Fruit fly (Drosophila melanogaster) whole organism, embryonic: ENCODE measurements around the gene CG11158.

Experiments
- Atf6 ChIP-seq: fragments of 200-800 bp; sonication (Bioruptor generic); IDR thresholded peaks from 2 replicates; pipeline ENCODE4 v1.3.6; 2022; ENCODE audit warnings: missing biosample characterization, missing genetic modification characterization
- BEAF-32 ChIP-seq: fragments of 200-800 bp; sonication (Bioruptor generic); optimal IDR thresholded peaks from 3 replicates; lab custom pipeline; 2017; ENCODE audit warnings: missing biosample characterization, missing genetic modification characterization, mild to moderate bottlenecking, moderate library complexity, missing genetic modification reagents
- Bgb ChIP-seq: fragments of 200-800 bp; sonication (Bioruptor generic); IDR thresholded peaks from 2 replicates; pipeline ENCODE4 v1.3.6; 2022; ENCODE audit warnings: missing biosample characterization, missing genetic modification characterization; ENCODE audit not compliant: partially characterized antibody
- CG10321 ChIP-seq: fragments of 200-800 bp; sonication (Bioruptor generic); IDR thresholded peaks from 2 replicates; pipeline ENCODE4 v1.3.6; 2022; ENCODE audit warnings: missing biosample characterization, missing genetic modification characterization
- CG10431 ChIP-seq: fragments of 200-800 bp; sonication (Bioruptor generic); optimal IDR thresholded peaks from 3 replicates; lab custom pipeline; 2018; ENCODE audit warnings: missing biosample characterization, mild to moderate bottlenecking, missing genetic modification characterization
- CG12744 ChIP-seq: fragments of 200-800 bp; sonication (Bioruptor generic); optimal IDR thresholded peaks from 2 replicates; lab custom pipeline; 2016; ENCODE audit warnings: missing biosample characterization, missing genetic modification characterization
- CG12942 ChIP-seq: fragments of 200-800 bp; sonication (Bioruptor generic); optimal IDR thresholded peaks from 3 replicates; lab custom pipeline; 2016; ENCODE audit warnings: missing biosample characterization, missing genetic modification characterization
- CG13775 ChIP-seq: fragments of 200-800 bp; sonication (Bioruptor generic); optimal IDR thresholded peaks from 3 replicates; lab custom pipeline; 2017; ENCODE audit warnings: missing biosample characterization, mild to moderate bottlenecking, missing genetic modification characterization
- CG1602 ChIP-seq: fragments of 200-800 bp; sonication (Bioruptor generic); optimal IDR thresholded peaks from 3 replicates; lab custom pipeline; 2016; ENCODE audit warnings: missing biosample characterization, missing genetic modification characterization
- CG2202 ChIP-seq: fragments of 200-800 bp; sonication (Bioruptor generic); optimal IDR thresholded peaks from 2 replicates; lab custom pipeline; 2018; ENCODE audit warnings: missing biosample characterization, mild to moderate bottlenecking, missing genetic modification characterization
- CG2678 ChIP-seq: fragments of 200-800 bp; sonication (Bioruptor generic); optimal IDR thresholded peaks from 3 replicates; lab custom pipeline; 2019; ENCODE audit warnings: missing biosample characterization, mild to moderate bottlenecking, missing genetic modification characterization, moderate library complexity
- CG3065 ChIP-seq: fragments of 200-800 bp; sonication (Bioruptor generic); optimal IDR thresholded peaks from 2 replicates; lab custom pipeline; 2016; ENCODE audit warnings: missing biosample characterization, missing genetic modification characterization
- CG34224 ChIP-seq: fragments of 200-800 bp; sonication (Bioruptor generic); IDR thresholded peaks from 3 replicates; pipeline ENCODE4 v1.3.6; 2022; ENCODE audit warnings: missing biosample characterization, missing genetic modification characterization; ENCODE audit not compliant: partially characterized antibody
- CG3995 ChIP-seq: fragments of 200-800 bp; sonication (Bioruptor generic); optimal IDR thresholded peaks from 3 replicates; lab custom pipeline; 2016; ENCODE audit warnings: missing biosample characterization, missing genetic modification characterization
- CG42726 ChIP-seq: fragments of 200-800 bp; sonication (Bioruptor generic); IDR thresholded peaks from 2 replicates; pipeline ENCODE4 v1.3.6; 2022; ENCODE audit warnings: missing biosample characterization, missing genetic modification characterization; ENCODE audit not compliant: partially characterized antibody
- CG6791 ChIP-seq: fragments of 200-800 bp; sonication (Bioruptor generic); IDR thresholded peaks from 3 replicates; pipeline ENCODE4 v1.3.6; 2022; ENCODE audit warnings: missing biosample characterization, missing genetic modification characterization; ENCODE audit not compliant: partially characterized antibody
- CG7786 ChIP-seq: fragments of 200-800 bp; sonication (Bioruptor generic); optimal IDR thresholded peaks from 2 replicates; lab custom pipeline; 2016; ENCODE audit warnings: missing biosample characterization, missing genetic modification characterization
- CG7987 ChIP-seq: fragments of 200-800 bp; sonication (Bioruptor generic); optimal IDR thresholded peaks from 2 replicates; lab custom pipeline; 2018; ENCODE audit warnings: missing biosample characterization, mild to moderate bottlenecking, missing genetic modification characterization, moderate library complexity
- Dad ChIP-seq: fragments of 200-800 bp; sonication (Bioruptor generic); optimal IDR thresholded peaks from 3 replicates; lab custom pipeline; 2016; ENCODE audit warnings: missing biosample characterization, missing genetic modification characterization
- Doc3 ChIP-seq: fragments of 200-800 bp; sonication (Bioruptor generic); IDR thresholded peaks from 3 replicates; pipeline ENCODE4 v1.3.6; 2022; ENCODE audit warnings: missing biosample characterization, missing genetic modification characterization; ENCODE audit not compliant: partially characterized antibody
- E2f1 ChIP-seq: fragments of 200-800 bp; sonication (Bioruptor generic); IDR thresholded peaks from 2 replicates; pipeline ENCODE4 v1.3.6; 2022; ENCODE audit warnings: missing biosample characterization, missing genetic modification characterization
- E2f2 ChIP-seq: fragments of 200-800 bp; sonication (Bioruptor generic); IDR thresholded peaks from 2 replicates; pipeline ENCODE4 v1.3.6; 2022; ENCODE audit warnings: missing biosample characterization, missing genetic modification characterization
- Gug ChIP-seq: fragments of 200-800 bp; sonication (Bioruptor generic); IDR thresholded peaks from 4 replicates; pipeline ENCODE4 v1.3.6; 2022; ENCODE audit warnings: missing biosample characterization, missing genetic modification characterization
- HLH4C ChIP-seq: fragments of 200-800 bp; sonication (Bioruptor generic); IDR thresholded peaks from 3 replicates; pipeline ENCODE4 v1.3.6; 2022; ENCODE audit warnings: missing biosample characterization, missing genetic modification characterization; ENCODE audit not compliant: partially characterized antibody
- Hmx ChIP-seq: fragments of 200-800 bp; sonication (Bioruptor generic); optimal IDR thresholded peaks from 2 replicates; lab custom pipeline; 2016; ENCODE audit warnings: missing biosample characterization, missing genetic modification characterization
- MBD-R2 ChIP-seq: fragments of 200-800 bp; sonication (Bioruptor generic); IDR thresholded peaks from 2 replicates; pipeline ENCODE4 v1.3.6; 2022; ENCODE audit warnings: missing biosample characterization, missing genetic modification characterization
- Opbp ChIP-seq: fragments of 200-800 bp; sonication (Bioruptor generic); IDR thresholded peaks from 3 replicates; pipeline ENCODE4 v1.3.6; 2022; ENCODE audit warnings: missing biosample characterization, missing genetic modification characterization; ENCODE audit not compliant: partially characterized antibody
- Poxn ChIP-seq: fragments of 200-800 bp; sonication (Bioruptor generic); IDR thresholded peaks from 2 replicates; pipeline ENCODE4 v1.3.6; 2022; ENCODE audit warnings: missing biosample characterization, missing genetic modification characterization
- Scr ChIP-seq: fragments of 200-800 bp; sonication (Bioruptor generic); IDR thresholded peaks from 2 replicates; pipeline ENCODE4 v1.3.6; 2022; ENCODE audit warnings: missing biosample characterization, missing genetic modification characterization; ENCODE audit not compliant: partially characterized antibody
- Sox102F ChIP-seq: fragments of 200-800 bp; sonication (Bioruptor generic); optimal IDR thresholded peaks from 2 replicates; lab custom pipeline; 2018; ENCODE audit warnings: missing biosample characterization, mild to moderate bottlenecking, missing genetic modification characterization, moderate library complexity
- Trl ChIP-seq, 3 experiments: fragments of >200 bp in 2 of 3; fragments of 200-800 bp in 1 of 3; sonication (Bioruptor generic) in 1 of 3; optimal IDR thresholded peaks; 2 replicates in 1 of 3; 3 replicates in 2 of 3; lab custom pipeline; 2016 to 2017; ENCODE audit warnings: missing biosample characterization in 1 of 3, missing genetic modification characterization in 1 of 3
- bbx ChIP-seq: fragments of 200-800 bp; sonication (Bioruptor generic); IDR thresholded peaks from 2 replicates; pipeline ENCODE4 v1.3.6; 2022; ENCODE audit warnings: missing biosample characterization, missing genetic modification characterization; ENCODE audit not compliant: partially characterized antibody
- chinmo ChIP-seq: fragments of 200-800 bp; sonication (Bioruptor generic); IDR thresholded peaks from 4 replicates; pipeline ENCODE4 v1.3.6; 2022; ENCODE audit warnings: missing biosample characterization, missing genetic modification characterization; ENCODE audit not compliant: partially characterized antibody
- crol ChIP-seq: fragments of 200-800 bp; sonication (Bioruptor generic); IDR thresholded peaks from 2 replicates; pipeline ENCODE4 v1.3.6; 2022; ENCODE audit warnings: missing biosample characterization, missing genetic modification characterization
- ftz-f1 ChIP-seq: fragments of 200-800 bp; sonication (Bioruptor generic); optimal IDR thresholded peaks from 2 replicates; lab custom pipeline; 2016; ENCODE audit warnings: missing biosample characterization, missing genetic modification characterization
- kni ChIP-seq: fragments of 200-800 bp; sonication (Bioruptor generic); optimal IDR thresholded peaks from 3 replicates; lab custom pipeline; 2017; ENCODE audit warnings: mild to moderate bottlenecking, missing biosample characterization, missing genetic modification reagents, missing genetic modification characterization
- knrl ChIP-seq: fragments of 200-800 bp; sonication (Bioruptor generic); IDR thresholded peaks from 3 replicates; pipeline ENCODE4 v1.3.6; 2022; ENCODE audit warnings: missing biosample characterization, missing genetic modification characterization; ENCODE audit not compliant: partially characterized antibody
- onecut ChIP-seq: fragments of 200-800 bp; sonication (Bioruptor generic); IDR thresholded peaks from 2 replicates; pipeline ENCODE4 v1.3.6; 2022; ENCODE audit warnings: missing biosample characterization, missing genetic modification characterization
- pan ChIP-seq, 4 experiments: fragments of >200 bp in 3 of 4; fragments of 200-800 bp in 1 of 4; sonication (Bioruptor generic) in 1 of 4; optimal IDR thresholded peaks in 3 of 4; IDR thresholded peaks in 1 of 4; 2 replicates each; pipeline versions ENCODE4 v1.3.6 to Lab custom; 2017 to 2022; ENCODE audit warnings: missing biosample characterization in 2 of 4, missing genetic modification characterization in 2 of 4, mixed read lengths in 1 of 4
- pita ChIP-seq: fragments of 200-800 bp; sonication (Bioruptor generic); optimal IDR thresholded peaks from 2 replicates; lab custom pipeline; 2017; ENCODE audit warnings: missing biosample characterization, mild to moderate bottlenecking, missing genetic modification characterization
- salm ChIP-seq: fragments of 200-800 bp; sonication (Bioruptor generic); optimal IDR thresholded peaks from 2 replicates; lab custom pipeline; 2018; ENCODE audit warnings: missing biosample characterization, mild to moderate bottlenecking, missing genetic modification characterization
- sc ChIP-seq, 3 experiments: fragments of >200 bp in 2 of 3; fragments of 200-800 bp in 1 of 3; sonication (Bioruptor generic) in 1 of 3; optimal IDR thresholded peaks; 2 replicates in 2 of 3; 3 replicates in 1 of 3; lab custom pipeline; 2017; ENCODE audit warnings: mild to moderate bottlenecking in 1 of 3, missing biosample characterization in 1 of 3, missing genetic modification characterization in 1 of 3, missing genetic modification reagents in 1 of 3
- sug ChIP-seq: fragments of 200-800 bp; optimal IDR thresholded peaks from 2 replicates; lab custom pipeline; 2019; ENCODE audit warnings: missing biosample characterization, mild to moderate bottlenecking, missing genetic modification characterization, moderate library complexity
- tin ChIP-seq: fragments of 200-800 bp; sonication (Bioruptor generic); optimal IDR thresholded peaks from 3 replicates; lab custom pipeline; 2016; ENCODE audit warnings: missing biosample characterization, missing genetic modification characterization
- vnd ChIP-seq: fragments of 200-800 bp; sonication (Bioruptor generic); IDR thresholded peaks from 3 replicates; pipeline ENCODE4 v1.3.6; 2022; ENCODE audit warnings: missing biosample characterization, missing genetic modification characterization; ENCODE audit not compliant: partially characterized antibody

The CG11158 gene

DNA sequence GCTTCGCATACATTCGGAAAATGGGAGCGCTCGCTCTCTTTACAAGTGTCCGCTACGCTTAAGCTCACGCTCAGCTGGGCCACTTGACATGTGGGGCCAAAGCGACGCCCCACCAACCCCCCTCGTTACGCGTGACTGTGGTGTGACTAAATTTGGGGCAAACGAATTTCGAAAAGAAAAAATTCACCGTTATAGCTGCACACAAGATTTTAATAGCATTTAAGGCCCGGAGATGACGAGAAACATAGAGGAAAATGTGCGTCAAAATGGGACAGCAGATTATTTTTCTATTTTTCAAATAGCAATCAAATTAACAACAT lies 42.1 kb upstream of the CG11158 start:
- TF ChIP-seq E2f2 (GFP tag; lab: Robert Waterston, UW), result 0 out of 2 replicates have a peak, but pooled peaks have one; percentile 0
- peak; percentile 58 for TF ChIP-seq CG3995 (GFP tag; lab: Kevin White, UChicago)
- 0 out of 3 replicates have a peak, but pooled peaks have one; percentile 1 for TF ChIP-seq Opbp (GFP tag; lab: Robert Waterston, UW)
- peak; percentile 53; the same call in 1 of the 3 replicates for TF ChIP-seq vnd (GFP tag; lab: Robert Waterston, UW)
- 0 out of 2 replicates have a peak, but pooled peaks have one; percentile 1 for TF ChIP-seq CG42726 (GFP tag; lab: Robert Waterston, UW)
- TF ChIP-seq kni (GFP tag; lab: Kevin White, UChicago), result peak; percentile 90
- TF ChIP-seq CG6791 (GFP tag; lab: Robert Waterston, UW), result 0 out of 3 replicates have a peak, but pooled peaks have one; percentile 3
- no peak for TF ChIP-seq Hmx
- TF ChIP-seq sug (tag; lab: Kevin White, UChicago), result peak; percentile 73
- no peak for TF ChIP-seq Sox102F (GFP tag; lab: Kevin White, UChicago)
- TF ChIP-seq CG1602 (GFP tag; lab: Kevin White, UChicago), result no peak
- TF ChIP-seq knrl, result 0 out of 3 replicates have a peak, but pooled peaks have one; percentile 3
- peak; percentile 92 for TF ChIP-seq crol
- TF ChIP-seq Trl (optimal IDR thresholded peaks at IDR 0.05; lab: Kevin White, UChicago), result peak in 1 of 2 experiments; percentile 42
- TF ChIP-seq Trl (GFP tag; optimal IDR thresholded peaks at IDR 0.05; lab: Kevin White, UChicago), result no peak
- TF ChIP-seq Bgb (GFP tag; lab: Robert Waterston, UW), result 0 out of 2 replicates have a peak, but pooled peaks have one; percentile 5
- TF ChIP-seq bbx (GFP tag; lab: Robert Waterston, UW), result 0 out of 2 replicates have a peak, but pooled peaks have one; percentile 23
- 0 out of 4 replicates have a peak, but pooled peaks have one; percentile 33 for TF ChIP-seq chinmo (GFP tag; lab: Robert Waterston, UW)
- no peak for TF ChIP-seq tin (GFP tag; lab: Kevin White, UChicago)
- TF ChIP-seq HLH4C, result 0 out of 3 replicates have a peak, but pooled peaks have one; percentile 5
- no peak for TF ChIP-seq CG3065 (GFP tag; lab: Kevin White, UChicago)
- TF ChIP-seq MBD-R2, result no peak
- TF ChIP-seq, all 482 proteins: peak for 15

DNA sequence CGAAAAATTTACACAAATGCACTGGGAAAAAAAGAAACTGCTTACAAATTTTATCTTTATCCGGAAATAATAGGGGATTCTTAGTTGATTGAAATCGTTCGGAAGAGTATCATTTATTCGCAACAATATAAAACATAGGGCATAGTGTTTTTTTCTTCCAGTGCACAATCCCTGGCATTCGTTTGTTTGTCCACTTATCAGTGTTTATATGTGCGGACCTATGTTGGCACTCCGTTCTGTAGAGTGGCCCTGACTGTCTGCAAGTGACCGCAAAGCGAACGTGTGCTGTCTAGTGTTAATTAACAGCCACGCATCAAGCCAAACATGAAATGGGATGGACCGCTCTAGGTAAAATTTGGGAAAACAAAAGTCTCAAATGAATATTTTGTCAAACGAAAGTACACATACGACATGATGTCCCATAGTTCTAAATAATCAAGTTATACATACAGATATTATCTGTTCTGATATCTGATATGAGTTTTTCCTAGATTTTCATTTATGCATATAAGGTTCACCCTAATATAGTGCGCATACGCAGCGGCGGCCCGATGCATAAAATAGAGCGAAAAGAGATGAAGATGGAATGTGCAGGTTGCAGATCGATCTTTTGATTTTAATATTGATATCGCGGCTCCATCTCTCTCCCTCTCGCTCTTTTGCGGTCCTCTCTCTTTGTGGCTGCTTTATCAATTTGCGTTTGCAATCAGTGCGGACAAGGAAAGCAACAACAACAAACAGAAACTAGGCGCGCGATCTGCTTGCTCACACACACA lies 41.4 kb upstream of the CG11158 start:
- peak; percentile 84 for TF ChIP-seq onecut
- peak; percentile 82 for TF ChIP-seq salm (tag; lab: Kevin White, UChicago)
- TF ChIP-seq Scr (GFP tag; lab: Robert Waterston, UW), result no peak
- TF ChIP-seq CG10321 (GFP tag; lab: Robert Waterston, UW), result peak; percentile 75
- peak; percentile 93 for TF ChIP-seq E2f1 (GFP tag; lab: Robert Waterston, UW)
- peak; percentile 68 for TF ChIP-seq CG7987 (GFP tag; lab: Kevin White, UChicago)
- TF ChIP-seq pan (optimal IDR thresholded peaks at IDR 0.05; lab: Kevin White, UChicago), result no peak
- peak in 1 of 2 experiments; percentile 94 for TF ChIP-seq pan (GFP tag; optimal IDR thresholded peaks at IDR 0.05 in 1 of 2, IDR thresholded peaks at IDR 0.05 in 1 of 2)
- TF ChIP-seq Gug (GFP tag; lab: Robert Waterston, UW), result peak; percentile 91
- TF ChIP-seq CG10431 (GFP tag; lab: Kevin White, UChicago), result peak; percentile 64
- peak; percentile 91 for TF ChIP-seq CG13775 (GFP tag; lab: Kevin White, UChicago)
- peak; percentile 13 for TF ChIP-seq BEAF-32 (GFP tag; lab: Kevin White, UChicago)
- peak; percentile 81 for TF ChIP-seq CG2202 (tag; lab: Kevin White, UChicago)
- TF ChIP-seq Dad (GFP tag; lab: Kevin White, UChicago), result peak; percentile 91
- TF ChIP-seq Atf6 (GFP tag; lab: Robert Waterston, UW), result peak; percentile 94
- peak; percentile 83 for TF ChIP-seq Poxn (GFP tag; lab: Robert Waterston, UW)
- TF ChIP-seq ftz-f1 (GFP tag; lab: Kevin White, UChicago), result peak; percentile 48
- peak; percentile 93 for TF ChIP-seq CG12942 (GFP tag; lab: Kevin White, UChicago)
- no peak for TF ChIP-seq Doc3 (GFP tag; lab: Robert Waterston, UW)
- no peak for TF ChIP-seq pita (GFP tag; lab: Kevin White, UChicago)
- no peak for TF ChIP-seq sc (optimal IDR thresholded peaks at IDR 0.05; lab: Kevin White, UChicago)
- peak; percentile 76 for TF ChIP-seq sc (GFP tag; optimal IDR thresholded peaks at IDR 0.05; lab: Kevin White, UChicago)
- peak; percentile 94 for TF ChIP-seq CG7786 (GFP tag; lab: Kevin White, UChicago)
- peak; percentile 96 for TF ChIP-seq CG2678 (tag; lab: Kevin White, UChicago)
- TF ChIP-seq CG34224, result no peak
- peak; percentile 93 for TF ChIP-seq CG12744 (GFP tag; lab: Kevin White, UChicago)
